Fruit fly (Drosophila melanogaster): Measurements from ENCODE around the gene CG15543.

- TF ChIP-seq EcR (GFP tag; optimal IDR thresholded peaks at IDR 0.05) (no peak), usp (GFP tag; optimal IDR thresholded peaks at IDR 0.05) (no peak), Dll (optimal IDR thresholded peaks at IDR 0.05) (no peak), psq (optimal IDR thresholded peaks at IDR 0.05) (no peak)
Measured at dm6 chr3R:30775249-30775648, 32.6 kb downstream of the CG15543 start.
